Worm (Caenorhabditis elegans) whole organism, late embryonic: ENCODE data around the gene bicd-1.

ENCODE experiments used
- C38D4.7 ChIP-seq: fragments of 200-800 bp; sonication (Bioruptor generic); optimal IDR thresholded peaks from 2 replicates; lab custom pipeline; 2018; ENCODE audit warnings: mild to moderate bottlenecking, missing genetic modification characterization, moderate library complexity, missing compliant biosample characterization
- F13H6.1 ChIP-seq: sonication (generic microtip); optimal IDR thresholded peaks from 2 replicates; lab custom pipeline; 2016; ENCODE audit warnings: missing genetic modification characterization, missing compliant biosample characterization
- T23F11.4 ChIP-seq: fragments of 200-800 bp; sonication (Bioruptor generic); optimal IDR thresholded peaks from 2 replicates; lab custom pipeline; 2018; ENCODE audit warnings: mild to moderate bottlenecking, missing genetic modification characterization, missing compliant biosample characterization
- Y22D7AL.16 ChIP-seq: sonication (generic microtip); optimal IDR thresholded peaks from 2 replicates; lab custom pipeline; 2016; ENCODE audit warnings: missing genetic modification characterization, missing compliant biosample characterization
- ahr-1 ChIP-seq: sonication (generic microtip); optimal IDR thresholded peaks from 2 replicates; lab custom pipeline; 2016; ENCODE audit warnings: missing genetic modification characterization, missing compliant biosample characterization
- ama-1 ChIP-seq: fragments of 150-350 bp; optimal IDR thresholded peaks from 2 replicates; lab custom pipeline; 2014
- ceh-22 ChIP-seq: sonication (generic microtip); optimal IDR thresholded peaks from 2 replicates; lab custom pipeline; 2017; ENCODE audit warnings: missing biosample characterization, missing genetic modification characterization
- ceh-24 ChIP-seq: sonication (generic microtip); optimal IDR thresholded peaks from 2 replicates; lab custom pipeline; 2016; ENCODE audit warnings: mild to moderate bottlenecking, missing genetic modification characterization, missing compliant biosample characterization
- ceh-30 ChIP-seq: fragments of 150-350 bp; optimal IDR thresholded peaks from 2 replicates; lab custom pipeline; 2014; ENCODE audit warnings: missing biosample characterization, missing genetic modification characterization
- ceh-34 ChIP-seq: sonication (generic microtip); optimal IDR thresholded peaks from 2 replicates; lab custom pipeline; 2016; ENCODE audit warnings: mild to moderate bottlenecking, missing genetic modification characterization, missing compliant biosample characterization
- ceh-45 ChIP-seq: fragments of 200-800 bp; sonication (Bioruptor generic); IDR thresholded peaks from 2 replicates; pipeline ENCODE4 v1.3.6; 2022; ENCODE audit warnings: missing genetic modification reagents, missing genetic modification characterization, missing compliant biosample characterization
- ceh-48 ChIP-seq: sonication (generic microtip); optimal IDR thresholded peaks from 2 replicates; lab custom pipeline; 2016; ENCODE audit warnings: missing genetic modification characterization, inconsistent platforms, missing compliant biosample characterization
- ceh-6 ChIP-seq: fragments of 200-800 bp; sonication (Bioruptor generic); optimal IDR thresholded peaks from 2 replicates; lab custom pipeline; 2018; ENCODE audit warnings: mild to moderate bottlenecking, missing genetic modification characterization, missing compliant biosample characterization
- ceh-9 ChIP-seq: sonication (generic microtip); optimal IDR thresholded peaks from 2 replicates; lab custom pipeline; 2016; ENCODE audit warnings: mild to moderate bottlenecking, missing genetic modification characterization, inconsistent platforms, missing compliant biosample characterization
- dve-1 ChIP-seq: sonication (generic microtip); optimal IDR thresholded peaks from 2 replicates; lab custom pipeline; 2017; ENCODE audit warnings: antibody characterized with exemption, mild to moderate bottlenecking, missing genetic modification characterization, missing compliant biosample characterization
- elt-2 ChIP-seq: sonication (generic microtip); optimal IDR thresholded peaks from 2 replicates; lab custom pipeline; 2016; ENCODE audit warnings: missing genetic modification reagents, missing genetic modification characterization, missing compliant biosample characterization
- elt-4 ChIP-seq: sonication (generic microtip); optimal IDR thresholded peaks from 2 replicates; lab custom pipeline; 2016; ENCODE audit warnings: missing genetic modification characterization, missing compliant biosample characterization
- ets-4 ChIP-seq: sonication (generic microtip); optimal IDR thresholded peaks from 2 replicates; lab custom pipeline; 2016; ENCODE audit warnings: missing genetic modification characterization, missing compliant biosample characterization
- fax-1 ChIP-seq: sonication (generic microtip); optimal IDR thresholded peaks from 2 replicates; lab custom pipeline; 2016; ENCODE audit warnings: missing genotype, missing genetic modification characterization, missing compliant biosample characterization
- fkh-10 ChIP-seq: fragments of 150-350 bp; optimal IDR thresholded peaks from 2 replicates; lab custom pipeline; 2014; ENCODE audit warnings: missing biosample characterization, missing genetic modification reagents, missing genetic modification characterization
- gmeb-2 ChIP-seq: sonication (generic microtip); optimal IDR thresholded peaks from 2 replicates; lab custom pipeline; 2016; ENCODE audit warnings: missing genetic modification characterization, inconsistent platforms, missing compliant biosample characterization
- hlh-15 ChIP-seq: sonication (generic microtip); optimal IDR thresholded peaks from 2 replicates; lab custom pipeline; 2016; ENCODE audit warnings: missing genetic modification characterization, missing compliant biosample characterization
- hlh-30 ChIP-seq: sonication (generic microtip); optimal IDR thresholded peaks from 2 replicates; lab custom pipeline; 2017; ENCODE audit warnings: antibody characterized with exemption, missing genetic modification characterization, missing compliant biosample characterization; ENCODE audit not compliant: insufficient read depth
- hlh-6 ChIP-seq: sonication (generic microtip); optimal IDR thresholded peaks from 2 replicates; lab custom pipeline; 2016; ENCODE audit warnings: missing genotype, missing genetic modification characterization, missing compliant biosample characterization
- madf-2 ChIP-seq: sonication (generic microtip); optimal IDR thresholded peaks from 2 replicates; lab custom pipeline; 2017; ENCODE audit warnings: missing genetic modification characterization, missing compliant biosample characterization
- mec-3 ChIP-seq: sonication (generic microtip); optimal IDR thresholded peaks from 2 replicates; lab custom pipeline; 2016; ENCODE audit warnings: borderline replicate concordance, missing genetic modification characterization, missing compliant biosample characterization
- nfya-1 ChIP-seq: sonication (generic microtip); optimal IDR thresholded peaks from 2 replicates; lab custom pipeline; 2017; ENCODE audit warnings: missing genetic modification characterization, mild to moderate bottlenecking, missing compliant biosample characterization, antibody characterized with exemption, moderate library complexity
- npax-4 ChIP-seq: sonication (generic microtip); optimal IDR thresholded peaks from 2 replicates; lab custom pipeline; 2016; ENCODE audit warnings: missing genetic modification characterization, missing compliant biosample characterization
- odd-2 ChIP-seq: sonication (generic microtip); optimal IDR thresholded peaks from 2 replicates; lab custom pipeline; 2017; ENCODE audit warnings: antibody characterized with exemption, mild to moderate bottlenecking, missing genetic modification characterization, missing compliant biosample characterization
- pag-3 ChIP-seq: sonication (generic microtip); optimal IDR thresholded peaks from 2 replicates; lab custom pipeline; 2016; ENCODE audit warnings: missing compliant biosample characterization, missing genetic modification characterization, borderline replicate concordance
- pax-1 ChIP-seq: fragments of 150-350 bp; optimal IDR thresholded peaks from 2 replicates; lab custom pipeline; 2014; ENCODE audit warnings: missing biosample characterization, missing genetic modification characterization
- pha-2 ChIP-seq: sonication (generic microtip); optimal IDR thresholded peaks from 2 replicates; lab custom pipeline; 2017; ENCODE audit warnings: mild to moderate bottlenecking, missing genetic modification characterization, missing compliant biosample characterization
- pha-4 ChIP-seq: fragments of 150-350 bp; optimal IDR thresholded peaks from 2 replicates; lab custom pipeline; 2018; ENCODE audit warnings: missing biosample characterization, missing genetic modification reagents, missing genetic modification characterization
- pqm-1 ChIP-seq: sonication (generic microtip); optimal IDR thresholded peaks from 2 replicates; lab custom pipeline; 2016; ENCODE audit warnings: missing genetic modification characterization, missing compliant biosample characterization
- rnt-1 ChIP-seq: sonication (generic microtip); optimal IDR thresholded peaks from 2 replicates; lab custom pipeline; 2016; ENCODE audit warnings: missing genetic modification characterization, missing compliant biosample characterization
- sdc-2 ChIP-seq: sonication (generic microtip); optimal IDR thresholded peaks from 2 replicates; lab custom pipeline; 2016; ENCODE audit warnings: missing genotype, missing genetic modification characterization, missing compliant biosample characterization
- sox-2 ChIP-seq: fragments of 200-800 bp; sonication (Bioruptor generic); IDR thresholded peaks from 2 replicates; pipeline ENCODE4 v1.3.6; 2022; ENCODE audit warnings: missing genetic modification reagents, missing genetic modification characterization, missing compliant biosample characterization
- syd-9 ChIP-seq: sonication (generic microtip); optimal IDR thresholded peaks from 2 replicates; lab custom pipeline; 2016; ENCODE audit warnings: mild to moderate bottlenecking, missing genetic modification characterization, moderate library complexity, missing compliant biosample characterization
- tbx-2 ChIP-seq: sonication (generic microtip); optimal IDR thresholded peaks from 2 replicates; lab custom pipeline; 2016; ENCODE audit warnings: missing genetic modification characterization, missing compliant biosample characterization
- ttx-3 ChIP-seq: sonication (generic microtip); optimal IDR thresholded peaks from 2 replicates; lab custom pipeline; 2016; ENCODE audit warnings: missing genetic modification reagents, missing genetic modification characterization, missing compliant biosample characterization
- unc-3 ChIP-seq, 2 experiments: fragments of 200-800 bp in 1 of 2; sonication (Bioruptor generic) in 1 of 2; sonication (generic microtip) in 1 of 2; conservative IDR thresholded peaks in 1 of 2; optimal IDR thresholded peaks in 1 of 2; 2 replicates each; pipeline versions ENCODE4 v1.3.6 to Lab custom; 2016 to 2022; ENCODE audit warnings: missing compliant biosample characterization in 2 of 2, missing genetic modification characterization in 2 of 2, missing genetic modification reagents in 1 of 2
- unc-55 ChIP-seq: sonication (generic microtip); optimal IDR thresholded peaks from 2 replicates; lab custom pipeline; 2017; ENCODE audit warnings: missing biosample characterization, missing genetic modification reagents, missing genetic modification characterization
- zip-5 ChIP-seq: sonication (generic microtip); optimal IDR thresholded peaks from 2 replicates; lab custom pipeline; 2016; ENCODE audit warnings: missing genetic modification characterization, missing compliant biosample characterization
- ztf-16 ChIP-seq: sonication (generic microtip); optimal IDR thresholded peaks from 2 replicates; lab custom pipeline; 2017; ENCODE audit warnings: missing genetic modification characterization, missing compliant biosample characterization

Gene bicd-1

ce11 chrIV:6572655-6573054 lies 517 bp upstream of the bicd-1 start:
- no peak for TF ChIP-seq syd-9 (tag; lab: Kevin White, UChicago)
- TF ChIP-seq madf-2 (tag; lab: Kevin White, UChicago) = no peak
- TF ChIP-seq ceh-22 = no peak
- TF ChIP-seq ceh-6 (GFP tag; lab: Kevin White, UChicago) = no peak
- no peak for TF ChIP-seq ceh-9 (tag; lab: Kevin White, UChicago)
- no peak for TF ChIP-seq zip-5 (tag; lab: Kevin White, UChicago)
- TF ChIP-seq pax-1 (tag; lab: Kevin White, UChicago) = no peak
- TF ChIP-seq ceh-24 (tag; lab: Kevin White, UChicago) = no peak
- TF ChIP-seq fax-1 (tag; lab: Kevin White, UChicago) = no peak
- TF ChIP-seq gmeb-2 (tag; lab: Kevin White, UChicago) = no peak
- no peak for TF ChIP-seq nfya-1 (tag; lab: Kevin White, UChicago)
- TF ChIP-seq pha-4 (tag; lab: Kevin White, UChicago) = no peak
- no peak for TF ChIP-seq ceh-45 (GFP tag; lab: Robert Waterston, UW)
- no peak for TF ChIP-seq hlh-6 (tag; lab: Kevin White, UChicago)
- TF ChIP-seq, all 69 proteins: peak for 0

ce11 chrIV:6565605-6566004 lies 6.5 kb downstream of the bicd-1 start:
- TF ChIP-seq pha-2 (tag; lab: Kevin White, UChicago) = no peak
- no peak for TF ChIP-seq F13H6.1 (tag; lab: Kevin White, UChicago)
- no peak for TF ChIP-seq hlh-15 (tag; lab: Kevin White, UChicago)
- no peak for TF ChIP-seq ceh-45 (GFP tag; lab: Robert Waterston, UW)
- no peak for TF ChIP-seq hlh-30
- TF ChIP-seq pag-3 = no peak
- TF ChIP-seq ceh-34 (tag; lab: Kevin White, UChicago) = no peak
- TF ChIP-seq fkh-10 (GFP tag; lab: Kevin White, UChicago) = no peak
- no peak for TF ChIP-seq T23F11.4 (GFP tag; lab: Kevin White, UChicago)
- no peak for TF ChIP-seq elt-2 (tag; lab: Kevin White, UChicago)
- no peak for TF ChIP-seq ceh-48 (tag; lab: Kevin White, UChicago)
- TF ChIP-seq pax-1 (tag; lab: Kevin White, UChicago) = no peak
- TF ChIP-seq npax-4 = no peak
- no peak for TF ChIP-seq sox-2 (GFP tag; lab: Robert Waterston, UW)
- TF ChIP-seq ceh-30 (tag; lab: Kevin White, UChicago) = no peak
- no peak for TF ChIP-seq dve-1
- no peak for TF ChIP-seq madf-2 (tag; lab: Kevin White, UChicago)
- no peak for TF ChIP-seq fax-1 (tag; lab: Kevin White, UChicago)
- TF ChIP-seq tbx-2 (tag; lab: Kevin White, UChicago) = no peak

- no peak for TF ChIP-seq ztf-16
- TF ChIP-seq sdc-2 (tag; lab: Kevin White, UChicago) = no peak
- TF ChIP-seq ceh-24 (tag; lab: Kevin White, UChicago) = no peak
- TF ChIP-seq elt-4 (tag; lab: Kevin White, UChicago) = no peak
- TF ChIP-seq pqm-1 (tag; lab: Kevin White, UChicago) = no peak
- TF ChIP-seq F13H6.1 (tag; lab: Kevin White, UChicago) = no peak
- TF ChIP-seq ttx-3 (tag; lab: Kevin White, UChicago) = no peak
- TF ChIP-seq hlh-15 (tag; lab: Kevin White, UChicago) = no peak
These were observed 10.1 kb downstream of the bicd-1 start for ce11 chrIV:6562039-6562438.

DNA sequence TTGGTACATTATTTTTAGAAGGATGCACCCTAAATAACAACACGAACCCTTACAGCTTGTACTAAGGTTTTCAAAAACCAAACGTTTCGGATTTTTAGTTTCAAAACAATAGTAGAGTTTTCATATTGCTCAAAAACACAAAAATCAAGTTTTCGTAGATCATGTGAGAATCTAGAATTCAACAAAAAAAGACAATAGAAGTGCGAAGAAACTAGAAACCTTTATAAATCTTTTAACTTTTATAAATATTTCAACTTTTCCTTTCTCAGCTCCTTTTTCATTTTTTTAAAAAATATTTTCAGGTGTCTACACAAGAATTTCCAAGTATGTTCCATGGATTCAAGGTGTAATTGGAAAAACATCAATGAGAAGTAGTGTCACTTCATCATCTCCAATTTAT lies 11.7 kb downstream of the bicd-1 start, which contains the start of gene best-9:
best-9 (plus strand) TSS at position 301 of the 400 bp plus-strand sequence.
- TF ChIP-seq T23F11.4 (GFP tag; lab: Kevin White, UChicago) (no peak), ets-4 (tag; lab: Kevin White, UChicago) (no peak), pag-3 (no peak), ztf-16 (no peak), C38D4.7 (GFP tag; lab: Kevin White, UChicago) (no peak), ceh-45 (GFP tag; lab: Robert Waterston, UW) (no peak), pha-2 (tag; lab: Kevin White, UChicago) (no peak), odd-2 (tag; lab: Kevin White, UChicago) (no peak), Y22D7AL.16 (tag; lab: Kevin White, UChicago) (no peak), tbx-2 (tag; lab: Kevin White, UChicago) (no peak), unc-3 (GFP tag; conservative IDR thresholded peaks at IDR 0.05; lab: Robert Waterston, UW) (no peak), unc-3 (tag; optimal IDR thresholded peaks at IDR 0.05; lab: Kevin White, UChicago) (no peak), ahr-1 (tag; lab: Kevin White, UChicago) (no peak), fkh-10 (GFP tag; lab: Kevin White, UChicago) (no peak), unc-55 (no peak), mec-3 (tag; lab: Kevin White, UChicago) (no peak), pax-1 (tag; lab: Kevin White, UChicago) (no peak), rnt-1 (tag; lab: Kevin White, UChicago) (no peak), fax-1 (tag; lab: Kevin White, UChicago) (no peak), ama-1 (lab: Kevin White, UChicago) (no peak)
